Fruit fly (Drosophila melanogaster): ENCODE data around the gene CG10472.

DNA sequence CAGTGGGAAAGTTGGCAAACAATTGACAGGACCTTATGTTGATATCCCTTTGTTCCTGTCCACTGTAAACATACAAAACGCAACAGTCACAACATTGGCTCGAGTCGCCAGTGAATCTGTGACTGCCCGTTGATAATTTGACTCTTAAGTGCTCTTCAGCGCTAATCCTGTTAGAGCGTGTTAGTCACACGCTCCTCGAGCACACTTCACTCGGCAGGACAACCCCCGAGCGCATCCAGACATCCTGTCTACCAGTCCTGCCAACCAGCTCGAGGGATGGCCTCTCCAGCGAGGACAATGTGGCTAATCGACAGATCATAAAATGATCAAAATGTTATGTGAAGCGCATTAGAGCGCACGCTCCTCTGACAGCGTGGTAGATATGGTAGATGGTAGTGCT, 41.8 kb upstream of the CG10472 start:
- TF ChIP-seq CG7045 (GFP tag; optimal IDR thresholded peaks at IDR 0.05): no peak
- TF ChIP-seq CG1620 (GFP tag; optimal IDR thresholded peaks at IDR 0.05): no peak
- no peak for TF ChIP-seq tj (GFP tag; optimal IDR thresholded peaks at IDR 0.05)
- no peak for TF ChIP-seq CG11617 (GFP tag; optimal IDR thresholded peaks at IDR 0.05)
- no peak for TF ChIP-seq bab1 (GFP tag; optimal IDR thresholded peaks at IDR 0.05)
- TF ChIP-seq Crg-1 (GFP tag; optimal IDR thresholded peaks at IDR 0.05): no peak
- no peak for TF ChIP-seq cic (GFP tag; optimal IDR thresholded peaks at IDR 0.05)
- no peak for TF ChIP-seq CG14711 (tag; optimal IDR thresholded peaks at IDR 0.05)
- no peak for TF ChIP-seq pad (GFP tag; optimal IDR thresholded peaks at IDR 0.05)
- no peak for TF ChIP-seq CG12768 (GFP tag; optimal IDR thresholded peaks at IDR 0.05)
- TF ChIP-seq CG5204 (GFP tag; optimal IDR thresholded peaks at IDR 0.05): no peak
